Worm (Caenorhabditis elegans) whole organism, L3 larva: Measurements from ENCODE around the gene plp-1.

ENCODE experiments used
- egl-27 ChIP-seq: sonication (generic microtip); optimal IDR thresholded peaks from 4 replicates; lab custom pipeline; 2017; ENCODE audit warnings: missing biosample characterization, missing genetic modification reagents, missing genetic modification characterization
- mdl-1 ChIP-seq: fragments of 150-350 bp; optimal IDR thresholded peaks from 2 replicates; lab custom pipeline; 2014; ENCODE audit warnings: missing biosample characterization, missing genetic modification characterization
- tbx-2 ChIP-seq: sonication (generic microtip); optimal IDR thresholded peaks from 2 replicates; lab custom pipeline; 2016; ENCODE audit warnings: mild to moderate bottlenecking, missing genetic modification characterization, missing compliant biosample characterization

ce11 chrIV:7654212-7654778, 21.1 kb downstream of the plp-1 start, which contains the start of gene nrde-4:
- no peak for TF ChIP-seq egl-27 (tag; lab: Kevin White, UChicago)
- no peak for TF ChIP-seq tbx-2 (tag; lab: Kevin White, UChicago)
- no peak for TF ChIP-seq mdl-1 (tag; lab: Kevin White, UChicago)
